Worm (Caenorhabditis elegans): ENCODE data around the gene nasp-1.

DNA sequence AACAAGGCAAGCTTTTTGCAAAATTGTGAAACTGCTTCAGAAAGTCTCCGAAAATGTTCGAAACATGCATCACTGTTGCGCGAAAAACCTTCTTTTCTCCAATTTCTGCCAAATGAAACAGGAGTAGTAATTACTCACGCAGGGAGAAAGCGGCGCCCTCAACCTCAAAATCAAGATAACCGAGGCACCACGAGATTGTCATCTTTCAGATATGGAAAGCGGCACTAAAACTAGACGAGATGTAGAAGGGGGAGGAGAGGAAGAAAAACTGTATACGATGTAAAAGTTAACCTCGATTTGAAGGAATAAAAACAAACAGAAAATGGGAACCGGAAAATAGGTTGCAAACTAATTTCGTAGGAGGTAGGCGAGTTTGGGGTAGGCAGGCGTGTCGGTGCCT, 29.9 kb upstream of the nasp-1 start:
- no peak for TF ChIP-seq ztf-26 (tag; optimal IDR thresholded peaks at IDR 0.05)
- TF ChIP-seq lin-35 (GFP tag; optimal IDR thresholded peaks at IDR 0.05), result no peak
- TF ChIP-seq aptf-2 (GFP tag; conservative IDR thresholded peaks at IDR 0.05), result no peak
- no peak for TF ChIP-seq nfya-2 (GFP tag; IDR thresholded peaks at IDR 0.05)
- TF ChIP-seq ceh-91 (GFP tag; IDR thresholded peaks at IDR 0.05), result no peak
